Worm (Caenorhabditis elegans) whole organism, L4 larva: ENCODE measurements around the gene smu-2.

Source experiments
- R02D3.7 ChIP-seq: fragments of 150-350 bp; sonication (generic microtip); optimal IDR thresholded peaks from 3 replicates; lab custom pipeline; 2014; ENCODE audit warnings: missing biosample characterization, missing genetic modification characterization
- lin-39 ChIP-seq: fragments of 150-350 bp; optimal IDR thresholded peaks from 2 replicates; lab custom pipeline; 2014; ENCODE audit warnings: missing biosample characterization, missing genetic modification reagents, missing genetic modification characterization
- pqm-1 ChIP-seq: sonication (generic microtip); optimal IDR thresholded peaks from 2 replicates; lab custom pipeline; 2017; ENCODE audit warnings: missing biosample characterization, missing genetic modification characterization
- spr-3 ChIP-seq: fragments of 200-800 bp; sonication (Bioruptor generic); optimal IDR thresholded peaks from 2 replicates; lab custom pipeline; 2018; ENCODE audit warnings: mild to moderate bottlenecking, missing genetic modification characterization, missing compliant biosample characterization

ce11 chrII:3458209-3458608, 24.0 kb upstream of the smu-2 start, which contains the start of the genes C16C8.26 and C16C8.19:
- no peak for TF ChIP-seq lin-39
- no peak for TF ChIP-seq pqm-1
- no peak for TF ChIP-seq spr-3 (GFP tag; lab: Kevin White, UChicago)
- TF ChIP-seq R02D3.7 (tag; lab: Kevin White, UChicago), result no peak
